Fruit fly (Drosophila melanogaster) whole organism, prepupa: Measurements from ENCODE around the gene Octbeta1R.

Experiments used
- CG9139 ChIP-seq: fragments of 200-800 bp; sonication (Bioruptor generic); optimal IDR thresholded peaks from 3 replicates; lab custom pipeline; 2017; ENCODE audit warnings: missing biosample characterization, mild to moderate bottlenecking, missing genetic modification characterization
- Lpt ChIP-seq: fragments of 200-800 bp; sonication (Bioruptor generic); optimal IDR thresholded peaks from 3 replicates; lab custom pipeline; 2016; ENCODE audit warnings: missing biosample characterization, missing genetic modification characterization

DNA sequence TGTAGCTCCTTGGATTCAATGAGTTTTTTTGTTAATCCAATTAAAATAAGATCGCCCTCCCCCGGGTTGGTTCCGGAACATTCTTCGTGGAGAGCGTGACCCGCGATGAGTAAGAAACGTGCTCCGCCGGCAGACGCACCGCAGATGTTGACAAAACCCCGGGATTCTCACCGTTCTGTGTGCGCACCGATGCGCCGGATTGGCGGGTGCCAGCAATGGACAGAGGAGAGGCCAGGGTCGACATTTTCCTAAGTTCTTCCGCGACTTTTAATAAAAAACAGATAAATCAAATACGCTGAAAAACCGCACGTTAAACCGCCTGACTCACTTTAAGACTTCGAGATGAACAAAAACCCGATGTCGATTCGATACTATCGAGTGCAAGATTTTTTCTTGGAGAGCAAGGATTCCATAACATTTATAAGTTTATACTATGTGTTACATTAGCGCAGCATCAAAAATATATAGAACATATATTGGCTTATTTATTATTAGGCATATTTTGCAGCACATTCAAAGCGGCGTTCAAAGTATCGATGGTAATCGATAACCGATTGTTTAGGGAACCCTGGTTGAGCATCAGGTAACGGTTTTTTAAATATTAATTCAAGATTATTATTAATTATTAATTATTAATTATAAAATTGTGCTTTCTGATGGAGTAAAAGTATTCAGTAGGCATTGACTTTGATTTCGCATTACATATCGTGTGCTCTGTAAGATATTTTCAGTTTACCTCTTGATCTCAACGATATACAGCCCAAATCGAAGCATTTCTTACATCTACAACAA is 5.7 kb upstream of the Octbeta1R start, which contains the start of the genes CCT1 and tHMG1:
- TF ChIP-seq Lpt: no peak
- no peak for TF ChIP-seq CG9139 (GFP tag; lab: Kevin White, UChicago)
